Worm (Caenorhabditis elegans) whole organism, early embryonic: ENCODE measurements around the gene srt-34.

Experiments
- F13C5.2 ChIP-seq: sonication (generic microtip); optimal IDR thresholded peaks from 2 replicates; lab custom pipeline; 2017; ENCODE audit warnings: mild to moderate bottlenecking, missing genetic modification characterization, inconsistent platforms, missing compliant biosample characterization
- ama-1 ChIP-seq: fragments of 150-350 bp; optimal IDR thresholded peaks from 2 replicates; lab custom pipeline; 2014
- ceh-13 ChIP-seq: fragments of 200-800 bp; sonication (Bioruptor generic); optimal IDR thresholded peaks from 2 replicates; lab custom pipeline; 2018; ENCODE audit warnings: mild to moderate bottlenecking, missing genetic modification characterization, missing compliant biosample characterization
- ceh-36 ChIP-seq: sonication (generic microtip); optimal IDR thresholded peaks from 2 replicates; lab custom pipeline; 2016; ENCODE audit warnings: missing genetic modification characterization, inconsistent platforms, missing compliant biosample characterization
- flt-1 ChIP-seq: fragments of 200-800 bp; sonication (Bioruptor generic); IDR thresholded peaks from 2 replicates; pipeline ENCODE4 v1.3.6; 2022; ENCODE audit warnings: missing genetic modification characterization, missing compliant biosample characterization
- hmbx-1 ChIP-seq: sonication (generic microtip); optimal IDR thresholded peaks from 2 replicates; lab custom pipeline; 2016; ENCODE audit warnings: mild to moderate bottlenecking, missing genetic modification characterization, missing compliant biosample characterization
- hnd-1 ChIP-seq: sonication (generic microtip); optimal IDR thresholded peaks from 2 replicates; lab custom pipeline; 2016; ENCODE audit warnings: missing genetic modification characterization, missing compliant biosample characterization
- pes-1 ChIP-seq: fragments of 200-800 bp; sonication (Bioruptor generic); IDR thresholded peaks from 2 replicates; pipeline ENCODE4 v1.3.6; 2022; ENCODE audit warnings: missing genetic modification reagents, missing genetic modification characterization, missing compliant biosample characterization
- sea-1 ChIP-seq: fragments of 200-800 bp; sonication (Bioruptor generic); conservative IDR thresholded peaks from 2 replicates; pipeline ENCODE4 v1.3.6; 2022; ENCODE audit warnings: missing genetic modification characterization, missing compliant biosample characterization
- tbx-37 ChIP-seq: fragments of 200-800 bp; sonication (Bioruptor generic); conservative IDR thresholded peaks from 2 replicates; pipeline ENCODE4 v1.3.6; 2022; ENCODE audit warnings: missing genetic modification reagents, missing genetic modification characterization, missing compliant biosample characterization

DNA sequence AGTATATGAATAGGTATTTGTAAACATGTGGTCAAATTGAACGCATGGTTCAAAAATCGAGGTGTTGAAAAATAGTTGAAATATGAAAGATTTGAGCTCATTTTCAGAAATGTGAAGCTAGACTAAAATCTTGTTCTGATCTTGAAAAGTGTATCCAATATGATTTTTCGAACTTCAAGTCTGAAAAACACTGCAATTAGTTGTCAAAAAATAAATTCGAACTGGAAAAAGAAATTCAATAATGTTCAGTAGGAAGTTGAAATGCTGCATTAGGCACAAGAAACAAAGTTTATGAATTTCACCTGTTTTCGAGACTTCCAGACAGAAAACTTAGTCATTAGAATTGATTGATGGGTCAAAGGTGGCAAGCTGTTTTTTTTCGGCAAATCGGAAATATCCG, 43.5 kb upstream of the srt-34 start, which contains the start of gene srh-270:
- no peak for TF ChIP-seq sea-1 (GFP tag; lab: Robert Waterston, UW)
- TF ChIP-seq pes-1 (GFP tag; lab: Robert Waterston, UW) = no peak
- TF ChIP-seq hnd-1 (tag; lab: Kevin White, UChicago) = no peak
- TF ChIP-seq ama-1 (lab: Kevin White, UChicago) = no peak
- TF ChIP-seq flt-1 (GFP tag; lab: Robert Waterston, UW) = no peak
- no peak for TF ChIP-seq ceh-36 (tag; lab: Kevin White, UChicago)
- TF ChIP-seq F13C5.2 (tag; lab: Kevin White, UChicago) = no peak
- TF ChIP-seq tbx-37 (GFP tag; lab: Robert Waterston, UW) = no peak
- no peak for TF ChIP-seq ceh-13 (GFP tag; lab: Kevin White, UChicago)
- TF ChIP-seq hmbx-1 (tag; lab: Kevin White, UChicago) = no peak
